Fruit fly (Drosophila melanogaster): ENCODE data around the gene CG7518.

Gene CG7518

DNA sequence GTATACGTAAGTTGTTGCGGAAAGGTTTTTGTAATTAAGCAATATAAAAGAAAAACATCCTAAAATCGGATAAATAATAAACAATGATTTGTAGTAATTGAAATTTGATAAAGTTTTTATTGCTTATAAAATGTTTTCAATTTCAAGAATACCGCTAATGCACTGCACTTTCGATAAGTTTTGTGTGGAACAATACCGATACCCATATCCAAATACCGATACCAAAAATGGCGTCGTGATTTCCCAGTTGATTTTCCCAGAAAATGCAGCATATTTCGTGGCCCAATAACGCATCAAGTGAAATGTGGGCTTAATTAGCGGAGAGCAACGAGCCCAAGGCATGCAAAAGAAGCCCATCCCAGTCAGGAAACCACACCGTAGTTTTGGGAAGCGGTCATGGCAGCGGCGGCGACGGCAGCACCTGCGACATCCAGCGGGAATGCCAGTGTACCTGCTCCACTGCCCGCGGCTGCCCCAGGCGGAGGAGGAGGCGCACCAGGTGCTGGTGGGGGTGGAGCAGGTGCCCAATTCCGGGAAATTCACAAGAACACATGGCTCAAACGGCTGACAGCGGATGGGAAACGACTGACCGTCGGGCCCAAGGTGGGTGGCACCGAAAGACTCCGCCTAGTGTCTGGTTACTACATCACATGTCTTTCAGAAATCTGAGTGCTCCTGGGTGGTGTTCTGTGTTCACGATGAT is 11.9 kb upstream of the CG7518 start, which contains the start of gene CG31342 (continued):
- TF ChIP-seq Ets96B (tag; optimal IDR thresholded peaks at IDR 0.05) (no peak), topi (GFP tag; optimal IDR thresholded peaks at IDR 0.05) (no peak), Eip78C (GFP tag) (no peak), CG6276 (GFP tag; optimal IDR thresholded peaks at IDR 0.05) (no peak), eg (GFP tag; IDR thresholded peaks at IDR 0.05) (no peak; the same call in 2 of the 3 replicates), CG6163 (GFP tag; IDR thresholded peaks at IDR 0.05) (no peak), CG1621 (tag; optimal IDR thresholded peaks at IDR 0.05) (no peak), CG15336 (GFP tag; IDR thresholded peaks at IDR 0.05) (peak; percentile 67), spab (GFP tag; optimal IDR thresholded peaks at IDR 0.05) (no peak), salr (GFP tag; optimal IDR thresholded peaks at IDR 0.05) (no peak), CG32006 (GFP tag; optimal IDR thresholded peaks at IDR 0.05) (no peak)

DNA sequence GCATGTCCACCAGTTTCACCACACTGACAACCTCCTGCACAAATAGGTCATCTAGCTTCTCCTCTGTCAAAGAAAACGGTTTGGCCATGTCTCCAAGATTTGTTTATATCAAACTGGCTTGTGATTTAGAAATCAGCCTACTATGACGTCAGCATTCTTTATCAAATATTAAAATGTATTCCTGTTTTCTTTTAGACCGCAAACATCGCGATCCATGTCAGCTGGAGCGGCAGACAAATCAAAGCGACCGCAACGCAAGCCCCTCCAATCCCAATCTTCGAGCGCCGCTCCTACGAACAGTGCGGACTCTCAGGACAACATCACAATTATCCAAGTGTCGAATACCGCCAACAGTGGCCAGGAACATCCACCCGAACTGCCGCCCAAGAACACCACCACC is 9.5 kb upstream of the CG7518 start, which contains the start of gene CG14383:
CG14383 (minus strand) TSS at position 101 of the 400 bp plus-strand sequence.
- TF ChIP-seq ss (GFP tag; optimal IDR thresholded peaks at IDR 0.05) (no peak), Gug (GFP tag; IDR thresholded peaks at IDR 0.05) (no peak), CG4318 (GFP tag; optimal IDR thresholded peaks at IDR 0.05) (no peak), fd85E (GFP tag; optimal IDR thresholded peaks at IDR 0.05) (no peak), Smox (GFP tag; optimal IDR thresholded peaks at IDR 0.05) (no peak), CG34406 (GFP tag; optimal IDR thresholded peaks at IDR 0.05) (no peak), svp (GFP tag) (no peak), Hr39 (GFP tag; optimal IDR thresholded peaks at IDR 0.05) (no peak), CG6163 (GFP tag; IDR thresholded peaks at IDR 0.05) (no peak), Sox14 (GFP tag; optimal IDR thresholded peaks at IDR 0.05) (no peak), Hr4 (GFP tag; optimal IDR thresholded peaks at IDR 0.05) (no peak), achi (GFP tag; optimal IDR thresholded peaks at IDR 0.05) (no peak), CG6854 (GFP tag; optimal IDR thresholded peaks at IDR 0.05) (no peak), Sox102F (GFP tag; optimal IDR thresholded peaks at IDR 0.05) (no peak)

DNA sequence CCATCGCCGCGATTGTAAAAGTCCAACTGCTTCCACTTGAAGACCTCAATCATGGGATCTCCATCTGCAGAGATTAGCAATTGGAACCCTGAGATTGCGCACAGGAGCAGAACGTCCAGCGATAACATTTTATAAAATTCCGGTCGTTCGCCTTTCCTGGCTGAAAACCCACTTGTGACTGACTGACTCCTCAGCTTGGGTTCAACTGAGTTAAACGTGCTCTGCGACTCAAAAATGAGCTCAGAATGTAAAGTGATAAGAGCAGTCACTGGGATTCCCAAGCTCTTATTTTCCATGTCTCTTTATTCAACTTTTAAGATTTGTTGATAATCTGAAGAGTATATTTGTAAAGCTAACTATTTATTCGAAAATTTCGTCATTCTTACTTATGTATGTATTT is 4.9 kb upstream of the CG7518 start, which contains the start of gene yellow-f:
yellow-f (minus strand) TSS at position 184 of the 400 bp plus-strand sequence.
- TF ChIP-seq CG32006 (GFP tag; optimal IDR thresholded peaks at IDR 0.05) (no peak), svp (GFP tag) (peak; percentile 98)

DNA sequence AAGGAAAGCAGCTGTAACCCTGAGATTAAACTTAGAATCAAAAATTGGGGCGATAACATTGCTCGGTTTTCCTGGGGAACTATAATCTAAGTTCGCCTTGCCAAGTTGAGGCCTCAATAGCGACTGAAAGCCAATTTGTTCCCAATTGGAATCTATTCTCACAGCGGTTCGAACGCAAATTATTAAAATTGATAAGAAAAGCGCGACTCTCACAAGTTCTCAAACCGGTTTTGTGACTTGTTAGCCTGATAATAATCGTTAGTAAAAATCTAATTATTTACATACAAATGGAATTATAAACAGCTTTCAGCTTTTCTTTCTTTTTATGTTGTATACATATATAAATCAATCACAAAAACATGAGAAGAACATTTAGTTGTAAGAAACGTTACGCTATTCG is 2.8 kb upstream of the CG7518 start, which contains the start of gene yellow-f2:
yellow-f2 (minus strand) TSS at position 101 of the 400 bp plus-strand sequence.
- no peak for TF ChIP-seq CG4318 (GFP tag; optimal IDR thresholded peaks at IDR 0.05)
- no peak for TF ChIP-seq CG6792 (GFP tag; optimal IDR thresholded peaks at IDR 0.05)
- no peak for TF ChIP-seq CG15336 (GFP tag; IDR thresholded peaks at IDR 0.05)
- no peak for TF ChIP-seq CG3032 (tag; optimal IDR thresholded peaks at IDR 0.05)
- TF ChIP-seq svp (GFP tag), result no peak
- TF ChIP-seq CG11762 (GFP tag; optimal IDR thresholded peaks at IDR 0.05; ENCODE audit: insufficient read depth), result no peak
- no peak for TF ChIP-seq dac (GFP tag; optimal IDR thresholded peaks at IDR 0.05)
- TF ChIP-seq lz (GFP tag; optimal IDR thresholded peaks at IDR 0.05), result no peak
- TF ChIP-seq CG31627 (GFP tag; optimal IDR thresholded peaks at IDR 0.05), result no peak
- TF ChIP-seq Ets96B (tag; optimal IDR thresholded peaks at IDR 0.05), result no peak
- TF ChIP-seq CG10631 (GFP tag; optimal IDR thresholded peaks at IDR 0.05), result no peak
- TF ChIP-seq Blimp-1 (GFP tag; optimal IDR thresholded peaks at IDR 0.05), result no peak

DNA sequence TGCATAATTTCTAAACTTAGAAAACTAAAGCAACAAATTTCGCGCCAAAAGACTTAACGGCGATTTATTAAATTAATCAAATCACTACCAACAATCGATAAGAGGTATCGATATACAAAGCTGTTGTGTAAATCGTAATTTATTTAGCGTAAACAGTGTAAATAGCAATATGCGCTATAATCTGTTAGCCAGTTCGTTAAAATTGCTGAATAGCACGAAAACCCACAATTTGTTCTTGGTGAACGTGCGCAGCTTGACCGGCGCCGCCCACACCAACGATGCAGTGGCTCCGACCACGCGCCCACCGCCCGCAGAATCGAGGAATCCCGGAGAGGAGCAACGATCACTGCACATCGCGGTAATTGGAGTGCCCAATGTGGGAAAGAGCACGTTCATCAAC is 2.4 kb upstream of the CG7518 start, which contains the start of gene CG7488:
CG7488 (plus strand) TSS at position 99 of the 400 bp plus-strand sequence.
- no peak for TF ChIP-seq CG11902 (GFP tag; optimal IDR thresholded peaks at IDR 0.05)
- TF ChIP-seq Hr38 (GFP tag; optimal IDR thresholded peaks at IDR 0.05), result no peak
- no peak for TF ChIP-seq CG8319 (GFP tag; optimal IDR thresholded peaks at IDR 0.05)
- no peak for TF ChIP-seq CG34406 (GFP tag; optimal IDR thresholded peaks at IDR 0.05)
- TF ChIP-seq fd85E (GFP tag; optimal IDR thresholded peaks at IDR 0.05), result no peak
- TF ChIP-seq fd59A (GFP tag; optimal IDR thresholded peaks at IDR 0.05), result no peak
- no peak for TF ChIP-seq CG6163 (GFP tag; IDR thresholded peaks at IDR 0.05)
